Worm (Caenorhabditis elegans) whole organism, late embryonic: Measurements from ENCODE around the gene ccz-1.

ENCODE experiments used
- ama-1 ChIP-seq: fragments of 150-350 bp; optimal IDR thresholded peaks from 2 replicates; lab custom pipeline; 2014
- ceh-22 ChIP-seq: sonication (generic microtip); optimal IDR thresholded peaks from 2 replicates; lab custom pipeline; 2017; ENCODE audit warnings: missing biosample characterization, missing genetic modification characterization
- ceh-6 ChIP-seq: fragments of 200-800 bp; sonication (Bioruptor generic); optimal IDR thresholded peaks from 2 replicates; lab custom pipeline; 2018; ENCODE audit warnings: mild to moderate bottlenecking, missing genetic modification characterization, missing compliant biosample characterization

DNA sequence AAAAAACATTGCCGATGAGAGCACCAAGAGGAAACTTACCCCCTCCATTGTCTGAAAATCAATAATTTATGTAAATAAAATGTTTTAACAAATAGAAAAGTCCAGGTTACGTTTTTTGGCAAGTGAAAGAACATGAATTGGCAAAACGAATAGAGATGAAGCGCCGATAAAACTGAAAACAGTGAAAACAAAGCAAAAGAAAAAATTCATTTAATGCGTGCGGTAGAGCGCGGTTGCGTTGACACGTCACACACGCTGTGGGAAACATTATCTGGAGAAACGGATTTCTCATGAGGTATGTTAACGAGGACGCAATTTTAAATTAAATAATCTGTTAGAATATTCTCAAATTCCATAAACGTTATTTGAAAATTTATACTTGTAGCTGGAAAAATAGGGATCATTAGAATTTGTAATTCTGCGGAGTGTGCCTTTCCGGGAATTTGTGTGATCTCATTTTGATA, 36.6 kb downstream of the ccz-1 start, which contains the start of gene zipt-9:
- no peak for TF ChIP-seq ama-1 (lab: Kevin White, UChicago)
- TF ChIP-seq ceh-6 (GFP tag; lab: Kevin White, UChicago) = peak; percentile 24
- TF ChIP-seq ceh-22 (tag; lab: Kevin White, UChicago) = no peak
